Worm (Caenorhabditis elegans) whole organism, L3 larva: ENCODE measurements around the gene F36F12.2.
"Not testable (repeated sequence)": the region's sequence is repeated elsewhere in the genome, so short reads cannot be mapped to it uniquely, and the experiment has no call there.

ENCODE experiments used
- R02D3.7 ChIP-seq: fragments of 150-350 bp; optimal IDR thresholded peaks from 2 replicates; lab custom pipeline; 2014; ENCODE audit warnings: missing biosample characterization, missing genetic modification characterization
- ZK546.5 ChIP-seq: sonication (generic microtip); optimal IDR thresholded peaks from 2 replicates; lab custom pipeline; 2017; ENCODE audit warnings: missing biosample characterization, missing genetic modification characterization
- aly-2 ChIP-seq: fragments of 150-350 bp; optimal IDR thresholded peaks from 2 replicates; lab custom pipeline; 2014; ENCODE audit warnings: missing biosample characterization, missing genetic modification characterization
- ama-1 ChIP-seq: fragments of 150-350 bp; optimal IDR thresholded peaks from 2 replicates; lab custom pipeline; 2018
- ceh-16 ChIP-seq: sonication (generic microtip); optimal IDR thresholded peaks from 2 replicates; lab custom pipeline; 2017; ENCODE audit warnings: missing biosample characterization, missing genetic modification characterization
- ceh-82 ChIP-seq: fragments of 150-350 bp; optimal IDR thresholded peaks from 2 replicates; lab custom pipeline; 2014; ENCODE audit warnings: missing biosample characterization, missing genetic modification characterization
- ceh-9 ChIP-seq: sonication (generic microtip); optimal IDR thresholded peaks from 2 replicates; lab custom pipeline; 2018; ENCODE audit warnings: missing biosample characterization, missing genetic modification characterization
- daf-12 ChIP-seq: fragments of 150-350 bp; optimal IDR thresholded peaks from 2 replicates; lab custom pipeline; 2014; ENCODE audit warnings: missing biosample characterization, missing genetic modification reagents, missing genetic modification characterization
- egl-27 ChIP-seq: sonication (generic microtip); optimal IDR thresholded peaks from 4 replicates; lab custom pipeline; 2017; ENCODE audit warnings: missing biosample characterization, missing genetic modification reagents, missing genetic modification characterization
- elt-1 ChIP-seq: fragments of 150-350 bp; optimal IDR thresholded peaks from 2 replicates; lab custom pipeline; 2014; ENCODE audit warnings: missing biosample characterization, missing genetic modification characterization
- elt-2 ChIP-seq: sonication (generic microtip); optimal IDR thresholded peaks from 2 replicates; lab custom pipeline; 2016; ENCODE audit warnings: missing genetic modification reagents, mild to moderate bottlenecking, missing genetic modification characterization, missing compliant biosample characterization
- elt-3 ChIP-seq, 3 experiments: fragments of 150-350 bp in 1 of 3; sonication (generic microtip) in 2 of 3; optimal IDR thresholded peaks; 2 replicates in 2 of 3; 4 replicates in 1 of 3; lab custom pipeline; 2014 to 2017; ENCODE audit warnings: missing biosample characterization in 3 of 3, missing genetic modification characterization in 3 of 3
- fkh-10 ChIP-seq: sonication (generic microtip); optimal IDR thresholded peaks from 2 replicates; lab custom pipeline; 2017; ENCODE audit warnings: missing biosample characterization, missing genetic modification reagents, missing genetic modification characterization
- fkh-2 ChIP-seq: fragments of 150-350 bp; optimal IDR thresholded peaks from 2 replicates; lab custom pipeline; 2014; ENCODE audit warnings: missing biosample characterization, missing genetic modification reagents, missing genetic modification characterization
- hmg-11 ChIP-seq: sonication (generic microtip); optimal IDR thresholded peaks from 2 replicates; lab custom pipeline; 2016; ENCODE audit warnings: missing genetic modification characterization, missing compliant biosample characterization
- jun-1 ChIP-seq: fragments of 150-350 bp; optimal IDR thresholded peaks from 2 replicates; lab custom pipeline; 2014; ENCODE audit warnings: missing biosample characterization, missing genetic modification reagents, missing genetic modification characterization
- lin-15B ChIP-seq: fragments of 150-350 bp; optimal IDR thresholded peaks from 2 replicates; lab custom pipeline; 2014; ENCODE audit warnings: missing biosample characterization, missing genetic modification characterization
- lin-39 ChIP-seq: fragments of 150-350 bp; optimal IDR thresholded peaks from 2 replicates; lab custom pipeline; 2018; ENCODE audit warnings: missing biosample characterization, missing genetic modification reagents, missing genetic modification characterization
- nfya-1 ChIP-seq: sonication (generic microtip); optimal IDR thresholded peaks from 2 replicates; lab custom pipeline; 2017; ENCODE audit warnings: missing genetic modification characterization, mild to moderate bottlenecking, missing compliant biosample characterization, antibody characterized with exemption, moderate library complexity; ENCODE audit not compliant: insufficient read depth
- nhr-11 ChIP-seq: fragments of 150-350 bp; optimal IDR thresholded peaks from 2 replicates; lab custom pipeline; 2014; ENCODE audit warnings: missing biosample characterization, missing genetic modification characterization
- nhr-12 ChIP-seq: fragments of 150-350 bp; optimal IDR thresholded peaks from 2 replicates; lab custom pipeline; 2014; ENCODE audit warnings: missing biosample characterization, missing genetic modification characterization
- nhr-23 ChIP-seq: fragments of 150-350 bp; optimal IDR thresholded peaks from 2 replicates; lab custom pipeline; 2014; ENCODE audit warnings: missing biosample characterization, missing genetic modification reagents, missing genetic modification characterization
- nhr-237 ChIP-seq: fragments of 150-350 bp; optimal IDR thresholded peaks from 2 replicates; lab custom pipeline; 2014; ENCODE audit warnings: missing biosample characterization, missing genetic modification characterization
- nhr-25 ChIP-seq: sonication (generic microtip); optimal IDR thresholded peaks from 2 replicates; lab custom pipeline; 2017; ENCODE audit warnings: missing biosample characterization, missing genetic modification characterization
- nhr-43 ChIP-seq: sonication (generic microtip); optimal IDR thresholded peaks from 2 replicates; lab custom pipeline; 2016; ENCODE audit warnings: mild to moderate bottlenecking, missing genetic modification characterization, missing compliant biosample characterization; ENCODE audit not compliant: poor library complexity, severe bottlenecking
- nhr-67 ChIP-seq: fragments of 150-350 bp; optimal IDR thresholded peaks from 2 replicates; lab custom pipeline; 2014; ENCODE audit warnings: missing biosample characterization, missing genetic modification characterization
- nhr-76 ChIP-seq: fragments of 150-350 bp; sonication (generic microtip); optimal IDR thresholded peaks from 5 replicates; lab custom pipeline; 2014; ENCODE audit warnings: missing biosample characterization, missing genetic modification characterization
- nhr-77 ChIP-seq: fragments of 150-350 bp; optimal IDR thresholded peaks from 2 replicates; lab custom pipeline; 2014; ENCODE audit warnings: missing biosample characterization, missing genetic modification characterization
- pha-4 ChIP-seq: fragments of 150-350 bp; optimal IDR thresholded peaks from 2 replicates; lab custom pipeline; 2014; ENCODE audit warnings: missing biosample characterization, missing genetic modification reagents, missing genetic modification characterization
- pqm-1 ChIP-seq: fragments of 150-350 bp; optimal IDR thresholded peaks from 2 replicates; lab custom pipeline; 2017; ENCODE audit warnings: missing biosample characterization, missing genetic modification characterization, inconsistent platforms
- sea-2 ChIP-seq: fragments of 150-350 bp; sonication (generic microtip); optimal IDR thresholded peaks from 4 replicates; lab custom pipeline; 2014; ENCODE audit warnings: missing biosample characterization, missing genetic modification reagents, missing genetic modification characterization
- snpc-4 ChIP-seq: fragments of 150-350 bp; optimal IDR thresholded peaks from 2 replicates; lab custom pipeline; 2014; ENCODE audit warnings: missing biosample characterization, missing genetic modification characterization
- unc-39 ChIP-seq: sonication (generic microtip); optimal IDR thresholded peaks from 4 replicates; lab custom pipeline; 2017; ENCODE audit warnings: missing biosample characterization, missing genetic modification characterization
- unc-62 ChIP-seq: fragments of 150-350 bp; sonication (generic microtip); optimal IDR thresholded peaks from 4 replicates; lab custom pipeline; 2014; ENCODE audit warnings: missing biosample characterization, missing genetic modification reagents, missing genetic modification characterization
- zag-1 ChIP-seq: fragments of 150-350 bp; optimal IDR thresholded peaks from 2 replicates; lab custom pipeline; 2014; ENCODE audit warnings: missing biosample characterization, missing genetic modification characterization
- ztf-4 ChIP-seq: fragments of 150-350 bp; optimal IDR thresholded peaks from 2 replicates; lab custom pipeline; 2014; ENCODE audit warnings: missing biosample characterization, missing genetic modification characterization

F36F12.2 gene

ce11 chrV:2095204-2095603 is at the start of gene F36F12.2:
Gene F36F12.2, minus strand, starts transcription at chrV:2095304.
- TF ChIP-seq ztf-4 (tag; lab: Kevin White, UChicago) (no peak), ama-1 (lab: Kevin White, UChicago) (no peak), nhr-12 (no peak), nhr-67 (tag; lab: Kevin White, UChicago) (no peak), unc-62 (GFP tag; lab: Kevin White, UChicago) (no peak), elt-1 (no peak), nhr-76 (no peak), nhr-237 (tag; lab: Kevin White, UChicago) (no peak), nhr-23 (tag; lab: Kevin White, UChicago) (no peak), unc-39 (no peak), fkh-2 (tag; lab: Kevin White, UChicago) (no peak), sea-2 (no peak), R02D3.7 (tag; lab: Kevin White, UChicago) (no peak), ZK546.5 (tag; lab: Kevin White, UChicago) (no peak)

- not testable (repeated sequence) for TF ChIP-seq pqm-1, pha-4, R02D3.7 (tag; lab: Kevin White, UChicago)
Measured at ce11 chrV:2144408-2144807, 49.3 kb upstream of the F36F12.2 start, which contains the start of gene F22F7.12. Gene F22F7.12, minus strand, starts transcription at chrV:2144508.

- TF ChIP-seq ceh-16 (tag; lab: Kevin White, UChicago), result no peak
- no peak for TF ChIP-seq snpc-4 (tag; lab: Kevin White, UChicago)
- TF ChIP-seq egl-27 (tag; lab: Kevin White, UChicago), result no peak
- no peak for TF ChIP-seq aly-2 (tag; lab: Kevin White, UChicago)
- TF ChIP-seq nhr-237 (tag; lab: Kevin White, UChicago), result no peak
- no peak for TF ChIP-seq ceh-82 (tag; lab: Kevin White, UChicago)
- no peak for TF ChIP-seq nhr-11 (tag; lab: Kevin White, UChicago)
- TF ChIP-seq elt-1, result no peak
- TF ChIP-seq nhr-43 (tag; lab: Kevin White, UChicago), result no peak
- no peak for TF ChIP-seq nhr-25
- TF ChIP-seq nfya-1, result no peak
- no peak for TF ChIP-seq nhr-67 (tag; lab: Kevin White, UChicago)
- no peak for TF ChIP-seq unc-39
- no peak for TF ChIP-seq sea-2
- TF ChIP-seq, all 47 proteins: peak for 0
Measured at ce11 chrV:2139918-2140317, 44.8 kb upstream of the F36F12.2 start, which contains the start of gene F22F7.7. Gene F22F7.7, minus strand, starts transcription at chrV:2140042.

ce11 chrV:2138287-2138686 is 43.2 kb upstream of the F36F12.2 start:
- TF ChIP-seq elt-3 (tag; optimal IDR thresholded peaks at IDR 0.05; lab: Kevin White, UChicago), result no peak
- TF ChIP-seq jun-1 (tag; lab: Kevin White, UChicago), result peak; percentile 28

- TF ChIP-seq egl-27 (tag; lab: Kevin White, UChicago) (no peak), nhr-67 (tag; lab: Kevin White, UChicago) (no peak), nhr-11 (tag; lab: Kevin White, UChicago) (no peak), elt-2 (tag; lab: Kevin White, UChicago) (peak; percentile 10), unc-39 (no peak), nhr-76 (peak; percentile 59), nhr-12 (no peak), fkh-10 (GFP tag; lab: Kevin White, UChicago) (no peak), pqm-1 (tag; lab: Kevin White, UChicago) (no peak), aly-2 (tag; lab: Kevin White, UChicago) (no peak)
Measured at ce11 chrV:2137010-2137409, 41.9 kb upstream of the F36F12.2 start.

- TF ChIP-seq fkh-10 (GFP tag; lab: Kevin White, UChicago) (peak; percentile 27), nhr-77 (no peak), snpc-4 (tag; lab: Kevin White, UChicago) (peak; percentile 23), ceh-9 (tag; lab: Kevin White, UChicago) (no peak), nhr-76 (no peak), lin-39 (tag; lab: Kevin White, UChicago) (peak; percentile 39), daf-12 (no peak), sea-2 (no peak), nfya-1 (peak; percentile 52), lin-15B (tag; lab: Kevin White, UChicago) (no peak), ZK546.5 (tag; lab: Kevin White, UChicago) (no peak), hmg-11 (peak; percentile 54), nhr-12 (no peak), jun-1 (tag; lab: Kevin White, UChicago) (peak; percentile 86), zag-1 (tag; lab: Kevin White, UChicago) (no peak), elt-3 (tag; optimal IDR thresholded peaks at IDR 0.05; lab: Kevin White, UChicago) (no peak), unc-62 (GFP tag; lab: Kevin White, UChicago) (no peak), elt-2 (tag; lab: Kevin White, UChicago) (peak; percentile 11), unc-39 (no peak), ceh-16 (tag; lab: Kevin White, UChicago) (no peak)
Measured at ce11 chrV:2135323-2135722, 40.2 kb upstream of the F36F12.2 start.
